Worm (Caenorhabditis elegans): ENCODE data around the gene T24H7.8.

- TF ChIP-seq nhr-90 (tag; optimal IDR thresholded peaks at IDR 0.05) (no peak), somi-1 (GFP tag; optimal IDR thresholded peaks at IDR 0.05) (no peak), K11D2.4 (GFP tag; IDR thresholded peaks at IDR 0.05) (no peak)
Measured at ce11 chrII:6230116-6230515, 11.7 kb upstream of the T24H7.8 start.
